Fruit fly (Drosophila melanogaster): ENCODE measurements around the gene Gr22f.

Gr22f gene

dm6 chr2L:1723937-1724591 is 32.2 kb downstream of the Gr22f start, which contains the start of gene Rim2 (continued):
- TF ChIP-seq sqz (GFP tag; optimal IDR thresholded peaks at IDR 0.05) (peak; percentile 73), zen (tag; optimal IDR thresholded peaks at IDR 0.05) (no peak), grn (GFP tag; optimal IDR thresholded peaks at IDR 0.05) (peak; percentile 52), YL-1 (GFP tag; optimal IDR thresholded peaks at IDR 0.05) (peak; percentile 35), CG13424 (tag; optimal IDR thresholded peaks at IDR 0.05) (peak; percentile 23), so (GFP tag; IDR thresholded peaks at IDR 0.05) (peak; percentile 13; the same call in 1 of the 3 replicates), sd (tag; optimal IDR thresholded peaks at IDR 0.05) (peak; percentile 90), CG9609 (GFP tag; optimal IDR thresholded peaks at IDR 0.05) (peak; percentile 26), CTCF (GFP tag; optimal IDR thresholded peaks at IDR 0.05) (peak; percentile 58), oc (tag; optimal IDR thresholded peaks at IDR 0.05) (no peak), mld (GFP tag; IDR thresholded peaks at IDR 0.05; ENCODE audit: partially characterized antibody) (no peak), CG15601 (tag; optimal IDR thresholded peaks at IDR 0.05) (peak; percentile 98), lilli (GFP tag; optimal IDR thresholded peaks at IDR 0.05) (peak; percentile 12), scrt (GFP tag; optimal IDR thresholded peaks at IDR 0.05) (peak; percentile 11), CG3281 (GFP tag; optimal IDR thresholded peaks at IDR 0.05) (peak; percentile 17), CG2116 (GFP tag; optimal IDR thresholded peaks at IDR 0.05) (peak; percentile 26), CG8281 (tag; optimal IDR thresholded peaks at IDR 0.05) (no peak), Myb (GFP tag; optimal IDR thresholded peaks at IDR 0.05) (peak; percentile 81), Rfx (GFP tag; IDR thresholded peaks at IDR 0.05) (peak; percentile 50; the same call in 1 of the 2 replicates), CG17186 (GFP tag; optimal IDR thresholded peaks at IDR 0.05) (peak; percentile 69), Fer1 (GFP tag; optimal IDR thresholded peaks at IDR 0.05) (peak; percentile 31), CG4617 (GFP tag; optimal IDR thresholded peaks at IDR 0.05; ENCODE audit: borderline replicate concordance) (peak; percentile 77), CG8924 (tag; optimal IDR thresholded peaks at IDR 0.05) (peak; percentile 11), CG4854 (GFP tag; optimal IDR thresholded peaks at IDR 0.05) (peak; percentile 1), CG13287 (GFP tag; IDR thresholded peaks at IDR 0.05; ENCODE audit: partially characterized antibody) (peak; percentile 40; the same call in 1 of the 2 replicates), zfh2 (GFP tag; optimal IDR thresholded peaks at IDR 0.05) (peak; percentile 23), klu (GFP tag; IDR thresholded peaks at IDR 0.05) (no peak), CG6791 (GFP tag; IDR thresholded peaks at IDR 0.05; ENCODE audit: partially characterized antibody) (no peak; the same call in 2 of the 3 replicates), kay (GFP tag; optimal IDR thresholded peaks at IDR 0.05) (no peak), CG18599 (GFP tag; optimal IDR thresholded peaks at IDR 0.05) (peak; percentile 18), CG7839 (tag; optimal IDR thresholded peaks at IDR 0.05) (peak; percentile 14), jumu (GFP tag; optimal IDR thresholded peaks at IDR 0.05) (peak; percentile 16), row (GFP tag; IDR thresholded peaks at IDR 0.05) (peak; percentile 45; the same call in 2 of the 3 replicates), CG11093 (GFP tag; IDR thresholded peaks at IDR 0.05) (no peak), Dll (GFP tag; IDR thresholded peaks at IDR 0.05; ENCODE audit: partially characterized antibody) (no peak), Tbp (GFP tag; optimal IDR thresholded peaks at IDR 0.05) (no peak), her (GFP tag; optimal IDR thresholded peaks at IDR 0.05) (peak; percentile 99), ato (GFP tag; IDR thresholded peaks at IDR 0.05; ENCODE audit: partially characterized antibody) (peak; percentile 40; the same call in 1 of the 2 replicates), HmgD (GFP tag; optimal IDR thresholded peaks at IDR 0.05) (peak; percentile 60), CG12391 (tag; optimal IDR thresholded peaks at IDR 0.05) (peak; percentile 31), sens (GFP tag) (peak; percentile 73), grau (tag; optimal IDR thresholded peaks at IDR 0.05) (peak; percentile 19), CG10209 (GFP tag; optimal IDR thresholded peaks at IDR 0.05) (no peak), CG12299 (tag; optimal IDR thresholded peaks at IDR 0.05) (peak; percentile 26), run (tag; optimal IDR thresholded peaks at IDR 0.05) (no peak), Dip3 (GFP tag; optimal IDR thresholded peaks at IDR 0.05) (peak; percentile 23), cad (GFP tag; optimal IDR thresholded peaks at IDR 0.05) (no peak), Awh (GFP tag; IDR thresholded peaks at IDR 0.05) (0 out of 2 replicates have a peak, but pooled peaks have one; percentile 23), chn (GFP tag; optimal IDR thresholded peaks at IDR 0.05) (peak; percentile 15)
